Fruit fly (Drosophila melanogaster) whole organism, embryonic: ENCODE results near the gene CG46430.

Source experiments
- CG10267 ChIP-seq: fragments of 200-800 bp; sonication (Bioruptor generic); optimal IDR thresholded peaks from 2 replicates; lab custom pipeline; 2018; ENCODE audit warnings: missing biosample characterization, mild to moderate bottlenecking, missing genetic modification characterization, moderate library complexity
- CG10543 ChIP-seq: fragments of 200-800 bp; sonication (Bioruptor generic); optimal IDR thresholded peaks from 3 replicates; lab custom pipeline; 2017; ENCODE audit warnings: missing biosample characterization, mild to moderate bottlenecking, missing genetic modification characterization, moderate library complexity
- CG10565 ChIP-seq: fragments of 200-800 bp; sonication (Bioruptor generic); optimal IDR thresholded peaks from 3 replicates; lab custom pipeline; 2016; ENCODE audit warnings: missing biosample characterization, mild to moderate bottlenecking, missing genetic modification characterization
- CG11695 ChIP-seq: fragments of 200-800 bp; sonication (Bioruptor generic); IDR thresholded peaks from 3 replicates; pipeline ENCODE4 v1.3.6; 2022; ENCODE audit warnings: missing biosample characterization, missing genetic modification characterization
- CG12104 ChIP-seq: fragments of 200-800 bp; sonication (Bioruptor generic); optimal IDR thresholded peaks from 3 replicates; lab custom pipeline; 2016; ENCODE audit warnings: missing biosample characterization, missing genetic modification characterization
- CG12769 ChIP-seq: fragments of 200-800 bp; sonication (Bioruptor generic); optimal IDR thresholded peaks from 2 replicates; lab custom pipeline; 2019; ENCODE audit warnings: missing biosample characterization, mild to moderate bottlenecking, missing genetic modification characterization, moderate library complexity
- CG13424 ChIP-seq: fragments of 200-800 bp; sonication (Bioruptor generic); optimal IDR thresholded peaks from 2 replicates; lab custom pipeline; 2019; ENCODE audit warnings: missing biosample characterization, mild to moderate bottlenecking, missing genetic modification characterization, moderate library complexity
- CG14441 ChIP-seq: fragments of 200-800 bp; sonication (Bioruptor generic); IDR thresholded peaks from 2 replicates; pipeline ENCODE4 v1.3.6; 2022; ENCODE audit warnings: missing biosample characterization, missing genetic modification characterization
- CG14965 ChIP-seq: fragments of 200-800 bp; sonication (Bioruptor generic); optimal IDR thresholded peaks from 2 replicates; lab custom pipeline; 2016; ENCODE audit warnings: missing biosample characterization, missing genetic modification characterization, borderline replicate concordance
- CG1529 ChIP-seq: fragments of 200-800 bp; sonication (Bioruptor generic); optimal IDR thresholded peaks from 3 replicates; lab custom pipeline; 2018; ENCODE audit warnings: missing biosample characterization, missing genetic modification characterization
- CG17361 ChIP-seq: fragments of 200-800 bp; sonication (Bioruptor generic); IDR thresholded peaks from 3 replicates; pipeline ENCODE4 v1.3.6; 2022; ENCODE audit warnings: missing biosample characterization, missing genetic modification characterization
- CG17802 ChIP-seq: fragments of 200-800 bp; sonication (Bioruptor generic); optimal IDR thresholded peaks from 2 replicates; lab custom pipeline; 2018; ENCODE audit warnings: missing biosample characterization, mild to moderate bottlenecking, missing genetic modification characterization, moderate library complexity
- CG2202 ChIP-seq: fragments of 200-800 bp; sonication (Bioruptor generic); optimal IDR thresholded peaks from 2 replicates; lab custom pipeline; 2018; ENCODE audit warnings: missing biosample characterization, mild to moderate bottlenecking, missing genetic modification characterization
- CG31388 ChIP-seq: fragments of 200-800 bp; sonication (Bioruptor generic); optimal IDR thresholded peaks from 2 replicates; lab custom pipeline; 2016; ENCODE audit warnings: missing biosample characterization, missing genetic modification characterization
- CG32767 ChIP-seq: fragments of 200-800 bp; sonication (Bioruptor generic); IDR thresholded peaks from 2 replicates; pipeline ENCODE4 v1.3.6; 2022; ENCODE audit warnings: missing biosample characterization, missing genetic modification characterization
- CG32772 ChIP-seq: fragments of 200-800 bp; sonication (Bioruptor generic); IDR thresholded peaks from 2 replicates; pipeline ENCODE4 v1.3.6; 2022; ENCODE audit warnings: missing biosample characterization, missing genetic modification characterization
- CG3407 ChIP-seq: fragments of 200-800 bp; sonication (Bioruptor generic); optimal IDR thresholded peaks from 2 replicates; lab custom pipeline; 2018; ENCODE audit warnings: missing biosample characterization, mild to moderate bottlenecking, missing genetic modification characterization
- CG3995 ChIP-seq: fragments of 200-800 bp; sonication (Bioruptor generic); optimal IDR thresholded peaks from 3 replicates; lab custom pipeline; 2016; ENCODE audit warnings: missing biosample characterization, missing genetic modification characterization
- CG4424 ChIP-seq: fragments of 200-800 bp; sonication (Bioruptor generic); optimal IDR thresholded peaks from 3 replicates; lab custom pipeline; 2016; ENCODE audit warnings: missing biosample characterization, missing genetic modification characterization
- CG6254 ChIP-seq: fragments of 200-800 bp; sonication (Bioruptor generic); optimal IDR thresholded peaks from 3 replicates; lab custom pipeline; 2017; ENCODE audit warnings: mild to moderate bottlenecking, missing biosample characterization, missing genetic modification reagents, missing genetic modification characterization
- CG6854 ChIP-seq: fragments of 200-800 bp; sonication (Bioruptor generic); optimal IDR thresholded peaks from 3 replicates; lab custom pipeline; 2017; ENCODE audit warnings: missing biosample characterization, mild to moderate bottlenecking, missing genetic modification characterization
- CG8089 ChIP-seq: fragments of 200-800 bp; sonication (Bioruptor generic); optimal IDR thresholded peaks from 3 replicates; lab custom pipeline; 2016; ENCODE audit warnings: missing biosample characterization, missing genetic modification characterization
- CG8359 ChIP-seq: fragments of 200-800 bp; sonication (Bioruptor generic); optimal IDR thresholded peaks from 2 replicates; lab custom pipeline; 2017; ENCODE audit warnings: missing biosample characterization, mild to moderate bottlenecking, missing genetic modification characterization, borderline replicate concordance
- CG8388 ChIP-seq: fragments of 200-800 bp; sonication (Bioruptor generic); optimal IDR thresholded peaks from 2 replicates; lab custom pipeline; 2019; ENCODE audit warnings: missing biosample characterization, mild to moderate bottlenecking, missing genetic modification characterization, moderate library complexity
- CG9932 ChIP-seq: fragments of 200-800 bp; sonication (Bioruptor generic); IDR thresholded peaks from 2 replicates; pipeline ENCODE4 v1.3.6; 2022; ENCODE audit warnings: missing biosample characterization, missing genetic modification characterization
- CTCF ChIP-seq: fragments of 200-800 bp; sonication (Bioruptor generic); optimal IDR thresholded peaks from 2 replicates; lab custom pipeline; 2017; ENCODE audit warnings: missing biosample characterization, mild to moderate bottlenecking, missing genetic modification characterization, moderate library complexity
- D19B ChIP-seq: fragments of 200-800 bp; sonication (Bioruptor generic); optimal IDR thresholded peaks from 2 replicates; lab custom pipeline; 2017; ENCODE audit warnings: missing biosample characterization, mild to moderate bottlenecking, missing genetic modification characterization
- Dbx ChIP-seq: fragments of 200-800 bp; sonication (Bioruptor generic); IDR thresholded peaks from 3 replicates; pipeline ENCODE4 v1.3.6; 2022; ENCODE audit warnings: missing biosample characterization, missing genetic modification characterization
- Dll ChIP-seq: fragments of 200-800 bp; sonication (Bioruptor generic); IDR thresholded peaks from 4 replicates; pipeline ENCODE4 v1.3.6; 2022; ENCODE audit warnings: missing biosample characterization, missing genetic modification characterization; ENCODE audit not compliant: partially characterized antibody
- Elba2 ChIP-seq: fragments of 200-800 bp; sonication (Bioruptor generic); optimal IDR thresholded peaks from 3 replicates; lab custom pipeline; 2016; ENCODE audit warnings: missing biosample characterization, missing genetic modification characterization
- Ets65A ChIP-seq: fragments of 200-800 bp; sonication (Bioruptor generic); peaks from one replicate; lab custom pipeline; 2016; ENCODE audit warnings: missing biosample characterization, missing genetic modification characterization
- Gsc ChIP-seq: fragments of 200-800 bp; sonication (Bioruptor generic); IDR thresholded peaks from 2 replicates; pipeline ENCODE4 v1.3.6; 2022; ENCODE audit warnings: missing biosample characterization, missing genetic modification characterization
- HLH54F ChIP-seq: fragments of 200-800 bp; sonication (Bioruptor generic); optimal IDR thresholded peaks from 3 replicates; lab custom pipeline; 2016; ENCODE audit warnings: missing biosample characterization, missing genetic modification characterization
- Med ChIP-seq: fragments of 200-800 bp; sonication (Bioruptor generic); peaks from one replicate; lab custom pipeline; 2016; ENCODE audit warnings: missing biosample characterization, missing genetic modification characterization, mild to moderate bottlenecking, inconsistent platforms, moderate library complexity
- Neu2 ChIP-seq: fragments of 200-800 bp; sonication (Bioruptor generic); optimal IDR thresholded peaks from 3 replicates; lab custom pipeline; 2016; ENCODE audit warnings: missing biosample characterization, missing genetic modification characterization, borderline replicate concordance
- Pdp1 ChIP-seq, 2 experiments: fragments of 200-800 bp; sonication (Bioruptor generic); optimal IDR thresholded peaks; 3 replicates each; lab custom pipeline; 2016; ENCODE audit warnings: missing biosample characterization in 2 of 2, missing genetic modification characterization in 2 of 2, mild to moderate bottlenecking in 1 of 2, moderate library complexity in 1 of 2
- Tbp ChIP-seq: fragments of >200 bp; optimal IDR thresholded peaks from 2 replicates; lab custom pipeline; 2018; ENCODE audit warnings: missing biosample characterization, missing genetic modification characterization
- ci ChIP-seq: fragments of 200-800 bp; sonication (Bioruptor generic); IDR thresholded peaks from 3 replicates; pipeline ENCODE4 v1.3.6; 2022; ENCODE audit warnings: missing biosample characterization, missing genetic modification characterization
- corto ChIP-seq: fragments of 200-800 bp; sonication (Bioruptor generic); optimal IDR thresholded peaks from 2 replicates; lab custom pipeline; 2016; ENCODE audit warnings: missing biosample characterization, mild to moderate bottlenecking, missing genetic modification characterization, moderate library complexity
- dimm ChIP-seq: fragments of 200-800 bp; sonication (Bioruptor generic); IDR thresholded peaks from 2 replicates; pipeline ENCODE4 v1.3.6; 2022; ENCODE audit warnings: missing biosample characterization, missing genetic modification characterization
- dpn ChIP-seq, 2 experiments: fragments of 200-800 bp; sonication (Bioruptor generic); optimal IDR thresholded peaks; 3 replicates each; lab custom pipeline; 2016; ENCODE audit warnings: missing biosample characterization in 2 of 2, missing genetic modification characterization in 2 of 2
- ham ChIP-seq: fragments of 200-800 bp; sonication (Bioruptor generic); IDR thresholded peaks from 2 replicates; pipeline ENCODE4 v1.3.6; 2022; ENCODE audit warnings: missing biosample characterization, missing genetic modification characterization
- ind ChIP-seq: fragments of 200-800 bp; sonication (Bioruptor generic); optimal IDR thresholded peaks from 3 replicates; lab custom pipeline; 2016; ENCODE audit warnings: missing biosample characterization, missing genetic modification characterization
- jumu ChIP-seq: fragments of 200-800 bp; sonication (Bioruptor generic); optimal IDR thresholded peaks from 3 replicates; lab custom pipeline; 2016; ENCODE audit warnings: missing biosample characterization, missing genetic modification characterization
- kah ChIP-seq: fragments of 200-800 bp; sonication (Bioruptor generic); optimal IDR thresholded peaks from 2 replicates; lab custom pipeline; 2018; ENCODE audit warnings: missing biosample characterization, mild to moderate bottlenecking, missing genetic modification characterization
- knrl ChIP-seq: fragments of 200-800 bp; sonication (Bioruptor generic); IDR thresholded peaks from 3 replicates; pipeline ENCODE4 v1.3.6; 2022; ENCODE audit warnings: missing biosample characterization, missing genetic modification characterization; ENCODE audit not compliant: partially characterized antibody
- row ChIP-seq: fragments of 200-800 bp; sonication (Bioruptor generic); IDR thresholded peaks from 3 replicates; pipeline ENCODE4 v1.3.6; 2022; ENCODE audit warnings: missing biosample characterization, missing genetic modification characterization
- sim ChIP-seq: fragments of 200-800 bp; sonication (Bioruptor generic); IDR thresholded peaks from 2 replicates; pipeline ENCODE4 v1.3.6; 2022; ENCODE audit warnings: missing biosample characterization, missing genetic modification characterization
- sqz ChIP-seq: fragments of 200-800 bp; sonication (Bioruptor generic); optimal IDR thresholded peaks from 3 replicates; lab custom pipeline; 2018; ENCODE audit warnings: missing biosample characterization, mild to moderate bottlenecking, missing genetic modification characterization
- tll ChIP-seq, 2 experiments: fragments of 200-800 bp in 1 of 2; fragments of >200 bp in 1 of 2; sonication (Bioruptor generic) in 1 of 2; optimal IDR thresholded peaks; 2 replicates each; lab custom pipeline; 2017 to 2019; ENCODE audit warnings: missing biosample characterization in 2 of 2, missing genetic modification characterization in 2 of 2, mild to moderate bottlenecking in 1 of 2, moderate library complexity in 1 of 2
- vfl ChIP-seq: fragments of 200-800 bp; sonication (Bioruptor generic); optimal IDR thresholded peaks from 2 replicates; lab custom pipeline; 2016; ENCODE audit warnings: missing biosample characterization, missing genetic modification characterization

Gene CG46430

DNA sequence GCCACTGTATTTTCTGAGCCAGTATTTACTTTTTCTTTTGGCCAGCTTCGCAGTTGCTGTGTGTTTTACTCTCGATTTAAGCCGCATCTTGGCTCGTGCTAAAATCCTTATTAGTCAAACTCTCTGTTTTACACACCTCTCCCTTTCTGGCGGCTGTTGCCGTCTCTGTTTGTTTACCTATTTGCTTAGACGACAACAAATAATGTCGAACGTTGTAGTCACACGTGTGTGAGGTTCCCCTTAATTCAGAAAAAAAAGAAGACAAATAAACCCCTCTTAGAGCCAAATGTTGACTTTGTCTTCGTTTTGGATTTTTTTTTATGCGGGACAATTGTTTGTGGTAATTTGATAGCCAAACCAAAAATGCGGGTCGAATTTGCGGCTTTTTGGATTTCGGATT lies 40.6 kb downstream of the CG46430 start (continued):
- TF ChIP-seq CG10267 (tag; lab: Kevin White, UChicago), result peak; percentile 70
- TF ChIP-seq CG6854, result peak; percentile 60
- TF ChIP-seq CG11695 (GFP tag; lab: Robert Waterston, UW), result peak; percentile 74
- TF ChIP-seq CG8359 (GFP tag; lab: Kevin White, UChicago), result peak; percentile 86
- TF ChIP-seq CG9932 (GFP tag; lab: Robert Waterston, UW), result no peak
- peak in 1 of 2 experiments; percentile 97 for TF ChIP-seq tll (GFP tag; optimal IDR thresholded peaks at IDR 0.05; lab: Kevin White, UChicago)
- TF ChIP-seq sqz (GFP tag; lab: Kevin White, UChicago), result peak; percentile 95
- peak; percentile 46 for TF ChIP-seq kah (GFP tag; lab: Kevin White, UChicago)
- TF ChIP-seq CG3995 (GFP tag; lab: Kevin White, UChicago), result peak; percentile 19
- TF ChIP-seq CG12769 (tag; lab: Kevin White, UChicago), result peak; percentile 46
- peak; percentile 50 for TF ChIP-seq CTCF (GFP tag; lab: Kevin White, UChicago)
- TF ChIP-seq CG8089 (GFP tag; lab: Kevin White, UChicago), result peak; percentile 88
- peak; percentile 41 for TF ChIP-seq CG10565 (GFP tag; lab: Kevin White, UChicago)
- TF ChIP-seq ind, result peak; percentile 27
- TF ChIP-seq CG17802, result peak; percentile 67
- TF ChIP-seq dpn (GFP tag; optimal IDR thresholded peaks at IDR 0.05; lab: Kevin White, UChicago), result peak; percentile 28 to 76
- peak; percentile 21 for TF ChIP-seq Neu2 (GFP tag; lab: Kevin White, UChicago)
- peak; percentile 67; the same call in 2 of the 3 replicates for TF ChIP-seq CG17361
- peak; percentile 34; the same call in 1 of the 2 replicates for TF ChIP-seq CG14441 (GFP tag; lab: Robert Waterston, UW)
- no peak for TF ChIP-seq Gsc
- TF ChIP-seq Tbp (GFP tag; lab: Kevin White, UChicago), result no peak
- peak; percentile 83 for TF ChIP-seq CG4424 (GFP tag; lab: Kevin White, UChicago)
- TF ChIP-seq sim (GFP tag; lab: Robert Waterston, UW), result peak; percentile 86
- no peak for TF ChIP-seq dimm (GFP tag; lab: Robert Waterston, UW)
- TF ChIP-seq Dll (GFP tag; lab: Robert Waterston, UW), result no peak
- TF ChIP-seq CG2202 (tag; lab: Kevin White, UChicago), result peak; percentile 97
- TF ChIP-seq CG8388 (GFP tag; lab: Kevin White, UChicago), result peak; percentile 69
- TF ChIP-seq D19B, result peak; percentile 17
- TF ChIP-seq Dbx (GFP tag; lab: Robert Waterston, UW), result no peak
- peak; percentile 90 for TF ChIP-seq Elba2 (GFP tag; lab: Kevin White, UChicago)
- TF ChIP-seq corto (GFP tag; lab: Kevin White, UChicago), result no peak
- TF ChIP-seq ham (GFP tag; lab: Robert Waterston, UW), result no peak
- TF ChIP-seq CG13424 (tag; lab: Kevin White, UChicago), result peak; percentile 67
- peak; percentile 84 for TF ChIP-seq CG14965 (GFP tag; lab: Kevin White, UChicago)
- TF ChIP-seq knrl (GFP tag; lab: Robert Waterston, UW), result no peak
- TF ChIP-seq CG10543 (GFP tag; lab: Kevin White, UChicago), result peak; percentile 24
- peak; percentile 20 for TF ChIP-seq vfl
- no peak for TF ChIP-seq Ets65A (GFP tag; lab: Kevin White, UChicago)
- TF ChIP-seq CG31388 (GFP tag; lab: Kevin White, UChicago), result peak; percentile 43
- peak; percentile 86 for TF ChIP-seq CG6254 (GFP tag; lab: Kevin White, UChicago)
- peak; percentile 82 for TF ChIP-seq CG1529
- TF ChIP-seq Med, result peak; percentile 97
- TF ChIP-seq CG32772 (GFP tag; lab: Robert Waterston, UW), result 0 out of 2 replicates have a peak, but pooled peaks have one; percentile 21
- peak; percentile 88 for TF ChIP-seq CG12104 (GFP tag; lab: Kevin White, UChicago)
- TF ChIP-seq ci, result peak; percentile 93
- TF ChIP-seq CG3407 (GFP tag; lab: Kevin White, UChicago), result peak; percentile 94
- 0 out of 2 replicates have a peak, but pooled peaks have one; percentile 35 for TF ChIP-seq CG32767
- no peak for TF ChIP-seq row (GFP tag; lab: Robert Waterston, UW)
- TF ChIP-seq Pdp1 (GFP tag; optimal IDR thresholded peaks at IDR 0.05; lab: Kevin White, UChicago), result peak; percentile 54 to 63
- TF ChIP-seq HLH54F (GFP tag; lab: Kevin White, UChicago), result peak; percentile 53
- peak; percentile 69 for TF ChIP-seq jumu (GFP tag; lab: Kevin White, UChicago)
